Worm (Caenorhabditis elegans) whole organism, L4 larva: ENCODE measurements around the gene srg-45.
A peak's percentile ranks its signal among the peaks of the same experiment; 100 is the strongest.

Experiments used
- F10B5.3 ChIP-seq: sonication (generic microtip); optimal IDR thresholded peaks from 2 replicates; lab custom pipeline; 2016; ENCODE audit warnings: mild to moderate bottlenecking, missing genetic modification characterization, missing compliant biosample characterization
- F37D6.2 ChIP-seq: sonication (generic microtip); optimal IDR thresholded peaks from 2 replicates; lab custom pipeline; 2016; ENCODE audit warnings: mild to moderate bottlenecking, missing genetic modification characterization, missing compliant biosample characterization
- F44E2.7 ChIP-seq: fragments of 200-800 bp; sonication (Bioruptor generic); IDR thresholded peaks from 2 replicates; pipeline ENCODE4 v2.1.2; 2022; ENCODE audit warnings: missing genetic modification characterization, missing compliant biosample characterization
- R02D3.7 ChIP-seq: fragments of 150-350 bp; sonication (generic microtip); optimal IDR thresholded peaks from 3 replicates; lab custom pipeline; 2014; ENCODE audit warnings: missing biosample characterization, missing genetic modification characterization
- T26A8.4 ChIP-seq: fragments of 200-800 bp; sonication (Bioruptor generic); IDR thresholded peaks from 2 replicates; pipeline ENCODE4 v1.3.6; 2022; ENCODE audit warnings: missing genetic modification characterization, missing compliant biosample characterization
- Y48G9A.11 ChIP-seq: fragments of 200-800 bp; sonication (Bioruptor generic); IDR thresholded peaks from 2 replicates; pipeline ENCODE4 v1.3.6; 2022; ENCODE audit warnings: missing genetic modification reagents, missing genetic modification characterization, missing compliant biosample characterization
- Y75B8A.6 ChIP-seq: fragments of 200-800 bp; sonication (Bioruptor generic); IDR thresholded peaks from 2 replicates; pipeline ENCODE4 v1.3.6; 2022; ENCODE audit warnings: missing genetic modification reagents, missing genetic modification characterization, missing compliant biosample characterization
- ZK337.2 ChIP-seq: fragments of 200-800 bp; sonication (Bioruptor generic); IDR thresholded peaks from 2 replicates; pipeline ENCODE4 v1.3.6; 2022; ENCODE audit warnings: missing genetic modification reagents, missing genetic modification characterization, missing compliant biosample characterization
- ama-1 ChIP-seq: fragments of 150-350 bp; optimal IDR thresholded peaks from 2 replicates; lab custom pipeline; 2014; ENCODE audit warnings: inconsistent platforms, mixed read lengths
- ceh-20 ChIP-seq: fragments of 200-800 bp; sonication (Bioruptor generic); IDR thresholded peaks from 2 replicates; pipeline ENCODE4 v1.3.6; 2022; ENCODE audit warnings: missing genetic modification reagents, missing genetic modification characterization, missing compliant biosample characterization
- ceh-28 ChIP-seq: fragments of 150-350 bp; optimal IDR thresholded peaks from 2 replicates; lab custom pipeline; 2014; ENCODE audit warnings: missing biosample characterization, missing genetic modification reagents, missing genetic modification characterization
- ceh-32 ChIP-seq: sonication (generic microtip); optimal IDR thresholded peaks from 2 replicates; lab custom pipeline; 2016; ENCODE audit warnings: mild to moderate bottlenecking, missing genetic modification characterization, missing compliant biosample characterization; ENCODE audit not compliant: poor library complexity
- ceh-62 ChIP-seq: sonication (generic microtip); optimal IDR thresholded peaks from 2 replicates; lab custom pipeline; 2017; ENCODE audit warnings: missing biosample characterization, missing genetic modification characterization
- daf-16 ChIP-seq, 3 experiments: sonication (generic microtip); optimal IDR thresholded peaks; 2 replicates each; lab custom pipeline; 2016 to 2017; ENCODE audit warnings: missing genetic modification characterization in 3 of 3, missing genetic modification reagents in 3 of 3, mild to moderate bottlenecking in 2 of 3, missing compliant biosample characterization in 2 of 3, missing biosample characterization in 1 of 3, moderate library complexity in 1 of 3
- daf-19 ChIP-seq: fragments of 200-800 bp; sonication (Bioruptor generic); conservative IDR thresholded peaks from 2 replicates; pipeline ENCODE4 v1.3.6; 2022; ENCODE audit warnings: missing genetic modification characterization, missing compliant biosample characterization
- dmd-9 ChIP-seq: fragments of 200-800 bp; sonication (Bioruptor generic); IDR thresholded peaks from 2 replicates; pipeline ENCODE4 v1.3.6; 2022; ENCODE audit warnings: missing genetic modification reagents, missing genetic modification characterization, missing compliant biosample characterization
- dve-1 ChIP-seq: sonication (generic microtip); optimal IDR thresholded peaks from 2 replicates; lab custom pipeline; 2017; ENCODE audit warnings: antibody characterized with exemption, mild to moderate bottlenecking, missing genetic modification characterization, missing compliant biosample characterization; ENCODE audit not compliant: insufficient read depth
- egl-27 ChIP-seq: sonication (generic microtip); optimal IDR thresholded peaks from 3 replicates; lab custom pipeline; 2017; ENCODE audit warnings: missing biosample characterization, missing genetic modification reagents, missing genetic modification characterization
- gei-8 ChIP-seq: fragments of 200-800 bp; sonication (Bioruptor generic); optimal IDR thresholded peaks from 2 replicates; lab custom pipeline; 2018; ENCODE audit warnings: mild to moderate bottlenecking, missing genetic modification characterization, missing compliant biosample characterization
- hif-1 ChIP-seq, 2 experiments: sonication (generic microtip); optimal IDR thresholded peaks; 2 replicates each; lab custom pipeline; 2016 to 2017; ENCODE audit warnings: missing compliant biosample characterization in 2 of 2, missing genetic modification characterization in 2 of 2, missing genetic modification reagents in 2 of 2, missing genotype in 2 of 2, mild to moderate bottlenecking in 1 of 2
- hlh-30 ChIP-seq: sonication (generic microtip); optimal IDR thresholded peaks from 2 replicates; lab custom pipeline; 2017; ENCODE audit warnings: antibody characterized with exemption, mild to moderate bottlenecking, missing genetic modification characterization, missing compliant biosample characterization; ENCODE audit not compliant: insufficient read depth
- hmg-1.1 ChIP-seq: fragments of 200-800 bp; sonication (Bioruptor generic); IDR thresholded peaks from 2 replicates; pipeline ENCODE4 v1.3.6; 2022; ENCODE audit warnings: missing genetic modification reagents, missing genetic modification characterization, missing compliant biosample characterization
- lin-15B ChIP-seq: fragments of 150-350 bp; sonication (generic microtip); optimal IDR thresholded peaks from 3 replicates; lab custom pipeline; 2014; ENCODE audit warnings: missing biosample characterization, missing genetic modification characterization
- lin-29 ChIP-seq: fragments of 200-800 bp; sonication (Bioruptor generic); IDR thresholded peaks from 2 replicates; pipeline ENCODE4 v1.3.6; 2022; ENCODE audit warnings: missing genetic modification reagents, missing genetic modification characterization, missing compliant biosample characterization
- lin-38 ChIP-seq: fragments of 200-800 bp; sonication (Bioruptor generic); IDR thresholded peaks from 2 replicates; pipeline ENCODE4 v1.3.6; 2022; ENCODE audit warnings: missing genetic modification reagents, missing genetic modification characterization, missing compliant biosample characterization
- lin-39 ChIP-seq: fragments of 150-350 bp; optimal IDR thresholded peaks from 2 replicates; lab custom pipeline; 2014; ENCODE audit warnings: missing biosample characterization, missing genetic modification reagents, missing genetic modification characterization
- lsy-2 ChIP-seq, 2 experiments: fragments of 150-350 bp in 1 of 2; sonication (generic microtip) in 1 of 2; optimal IDR thresholded peaks; 2 replicates each; lab custom pipeline; 2014 to 2017; ENCODE audit warnings: missing biosample characterization in 2 of 2, missing genetic modification characterization in 2 of 2
- mxl-3 ChIP-seq: fragments of 200-800 bp; sonication (Bioruptor generic); optimal IDR thresholded peaks from 2 replicates; lab custom pipeline; 2018; ENCODE audit warnings: mild to moderate bottlenecking, missing genetic modification characterization, missing compliant biosample characterization
- nhr-6 ChIP-seq: fragments of 150-350 bp; optimal IDR thresholded peaks from 2 replicates; lab custom pipeline; 2014; ENCODE audit warnings: missing biosample characterization, missing genetic modification characterization
- nhr-76 ChIP-seq: fragments of 150-350 bp; optimal IDR thresholded peaks from 2 replicates; lab custom pipeline; 2014; ENCODE audit warnings: missing biosample characterization, missing genetic modification characterization
- saeg-2 ChIP-seq: fragments of 200-800 bp; sonication (Bioruptor generic); IDR thresholded peaks from 2 replicates; pipeline ENCODE4 v1.3.6; 2022; ENCODE audit warnings: missing genetic modification reagents, missing genetic modification characterization, missing compliant biosample characterization
- set-16 ChIP-seq: fragments of 200-800 bp; sonication (Bioruptor generic); IDR thresholded peaks from 2 replicates; pipeline ENCODE4 v1.3.6; 2022; ENCODE audit warnings: missing genetic modification reagents, missing genetic modification characterization, missing compliant biosample characterization
- spr-3 ChIP-seq: fragments of 200-800 bp; sonication (Bioruptor generic); optimal IDR thresholded peaks from 2 replicates; lab custom pipeline; 2018; ENCODE audit warnings: mild to moderate bottlenecking, missing genetic modification characterization, missing compliant biosample characterization
- tra-1 ChIP-seq: fragments of 200-800 bp; sonication (Bioruptor generic); IDR thresholded peaks from 2 replicates; pipeline ENCODE4 v1.3.6; 2022; ENCODE audit warnings: missing genetic modification reagents, missing genetic modification characterization, missing compliant biosample characterization
- ztf-7 ChIP-seq: fragments of 150-350 bp; optimal IDR thresholded peaks from 2 replicates; lab custom pipeline; 2014; ENCODE audit warnings: missing biosample characterization, missing genetic modification characterization

The srg-45 gene

ce11 chrV:12343419-12343969 is 36.2 kb downstream of the srg-45 start, which contains the start of gene tomm-20 (continued):
- TF ChIP-seq ceh-62 (tag; lab: Kevin White, UChicago) (no peak), Y48G9A.11 (GFP tag; lab: Robert Waterston, UW) (peak; percentile 90), ceh-20 (peak; percentile 86), lin-39 (tag; lab: Kevin White, UChicago) (no peak), ztf-7 (tag; lab: Kevin White, UChicago) (peak; percentile 91), T26A8.4 (no peak; the same call in none of the 2 replicates), lsy-2 (tag; optimal IDR thresholded peaks at IDR 0.05; lab: Kevin White, UChicago) (peak; percentile 71 to 96), lin-38 (GFP tag; lab: Robert Waterston, UW) (peak; percentile 91), set-16 (GFP tag; lab: Robert Waterston, UW) (no peak), saeg-2 (0 out of 2 replicates have a peak, but pooled peaks have one; percentile 60), daf-16 (GFP tag; optimal IDR thresholded peaks at IDR 0.05; lab: Kevin White, UChicago) (peak; percentile 46 to 79), daf-16 (tag; optimal IDR thresholded peaks at IDR 0.05; lab: Kevin White, UChicago) (no peak), hmg-1.1 (GFP tag; lab: Robert Waterston, UW) (peak; percentile 85), nhr-76 (tag; lab: Kevin White, UChicago) (peak; percentile 44), dmd-9 (GFP tag; lab: Robert Waterston, UW) (no peak), R02D3.7 (tag; lab: Kevin White, UChicago) (no peak), hif-1 (tag; optimal IDR thresholded peaks at IDR 0.05; lab: Kevin White, UChicago) (peak; percentile 51 to 63), lin-15B (tag; lab: Kevin White, UChicago) (peak; percentile 50), Y75B8A.6 (GFP tag; lab: Robert Waterston, UW) (no peak), nhr-6 (peak; percentile 100), F37D6.2 (tag; lab: Kevin White, UChicago) (peak; percentile 79), F10B5.3 (tag; lab: Kevin White, UChicago) (peak; percentile 72), dve-1 (tag; lab: Kevin White, UChicago) (peak; percentile 94), lin-29 (GFP tag; lab: Robert Waterston, UW) (peak; percentile 84), egl-27 (no peak), tra-1 (GFP tag; lab: Robert Waterston, UW) (peak; percentile 89)

ce11 chrV:12344845-12345244 is 37.6 kb downstream of the srg-45 start, which contains the start of gene F23H12.3:
Gene F23H12.3, plus strand, starts transcription at chrV:12345145.
- no peak for TF ChIP-seq F44E2.7
- no peak for TF ChIP-seq hlh-30
- no peak for TF ChIP-seq gei-8 (GFP tag; lab: Kevin White, UChicago)
- no peak for TF ChIP-seq spr-3 (GFP tag; lab: Kevin White, UChicago)
- TF ChIP-seq ceh-28 (tag; lab: Kevin White, UChicago): no peak
- TF ChIP-seq ama-1 (lab: Kevin White, UChicago): no peak
- no peak for TF ChIP-seq ZK337.2 (GFP tag; lab: Robert Waterston, UW)
- TF ChIP-seq, all 104 proteins: peak for 0

- TF ChIP-seq gei-8 (GFP tag; lab: Kevin White, UChicago): no peak
- no peak for TF ChIP-seq daf-19 (GFP tag; lab: Robert Waterston, UW)
- no peak for TF ChIP-seq ceh-32
- TF ChIP-seq mxl-3 (GFP tag; lab: Kevin White, UChicago): no peak
- TF ChIP-seq, all 104 proteins: peak for 0
These were observed 38.5 kb downstream of the srg-45 start, which contains the start of gene snb-2 for ce11 chrV:12345808-12346207. Gene snb-2, minus strand, starts transcription at chrV:12345908.
